Worm (Caenorhabditis elegans): ENCODE measurements around the gene F49C12.2.
"Not testable (repeated sequence)": the region's sequence is repeated elsewhere in the genome, so short reads cannot be mapped to it uniquely, and the experiment has no call there.

ce11 chrIV:9312827-9313226 is 13.8 kb upstream of the F49C12.2 start, which contains the start of gene F49C12.7:
- TF ChIP-seq tab-1 (GFP tag; IDR thresholded peaks at IDR 0.05); med-1 (GFP tag; optimal IDR thresholded peaks at IDR 0.05; ENCODE audit: insufficient read depth); T22C8.4 (GFP tag; IDR thresholded peaks at IDR 0.05); flt-1 (GFP tag; IDR thresholded peaks at IDR 0.05); klf-2 (GFP tag; conservative IDR thresholded peaks at IDR 0.05): not testable (repeated sequence)

Data from whole organism, midembryonic.